Fruit fly (Drosophila melanogaster) whole organism: Measurements from ENCODE around the gene Past1.

Experiments
- pan ChIP-seq: fragments of >200 bp; optimal IDR thresholded peaks from 2 replicates; lab custom pipeline; 2017
- psq ChIP-seq: fragments of >200 bp; optimal IDR thresholded peaks from 2 replicates; lab custom pipeline; 2017
- usp ChIP-seq: fragments of >200 bp; optimal IDR thresholded peaks from 2 replicates; lab custom pipeline; 2017; ENCODE audit warnings: missing biosample characterization, missing genetic modification characterization, mixed read lengths

- TF ChIP-seq pan: no peak
- TF ChIP-seq usp (GFP tag; lab: Kevin White, UChicago): no peak
- TF ChIP-seq psq (lab: Kevin White, UChicago): no peak
Measured at dm6 chr3R:12723759-12724158, 26.6 kb downstream of the Past1 start.
